Worm (Caenorhabditis elegans): ENCODE data around the gene rmd-1.

Gene rmd-1

ce11 chrIII:9779080-9779479, 20.2 kb downstream of the rmd-1 start:
- no peak for TF ChIP-seq hlh-1 (tag; optimal IDR thresholded peaks at IDR 0.05)
- TF ChIP-seq pha-4 (tag; optimal IDR thresholded peaks at IDR 0.05) = no peak
- no peak for TF ChIP-seq ceh-39 (tag; optimal IDR thresholded peaks at IDR 0.05)
- TF ChIP-seq lin-13 (tag; optimal IDR thresholded peaks at IDR 0.05) = no peak
- TF ChIP-seq blmp-1 (tag; optimal IDR thresholded peaks at IDR 0.05) = no peak
- no peak for TF ChIP-seq elt-1 (tag; optimal IDR thresholded peaks at IDR 0.05; ENCODE audit: borderline replicate concordance, insufficient read depth)
- TF ChIP-seq ces-1 (GFP tag; optimal IDR thresholded peaks at IDR 0.05) = no peak
- no peak for TF ChIP-seq sem-2 (GFP tag; optimal IDR thresholded peaks at IDR 0.05)
- TF ChIP-seq sptf-1 (tag; optimal IDR thresholded peaks at IDR 0.05) = no peak
- no peak for TF ChIP-seq ztf-11 (tag; optimal IDR thresholded peaks at IDR 0.05)
- no peak for TF ChIP-seq nhr-76 (tag; optimal IDR thresholded peaks at IDR 0.05)
- TF ChIP-seq M03D4.4 (tag; optimal IDR thresholded peaks at IDR 0.05) = no peak
- TF ChIP-seq unc-62 (GFP tag; optimal IDR thresholded peaks at IDR 0.05) = no peak
- no peak for TF ChIP-seq tbx-8 (GFP tag; optimal IDR thresholded peaks at IDR 0.05)
- TF ChIP-seq ceh-43 (GFP tag; optimal IDR thresholded peaks at IDR 0.05) = no peak
- no peak for TF ChIP-seq elt-3 (tag; optimal IDR thresholded peaks at IDR 0.05)
- TF ChIP-seq lsy-2 (tag; optimal IDR thresholded peaks at IDR 0.05) = no peak
- no peak for TF ChIP-seq nhr-237 (tag; optimal IDR thresholded peaks at IDR 0.05)
- TF ChIP-seq ceh-83 (GFP tag; optimal IDR thresholded peaks at IDR 0.05) = no peak
- no peak for TF ChIP-seq drap-1 (GFP tag; optimal IDR thresholded peaks at IDR 0.05)

DNA sequence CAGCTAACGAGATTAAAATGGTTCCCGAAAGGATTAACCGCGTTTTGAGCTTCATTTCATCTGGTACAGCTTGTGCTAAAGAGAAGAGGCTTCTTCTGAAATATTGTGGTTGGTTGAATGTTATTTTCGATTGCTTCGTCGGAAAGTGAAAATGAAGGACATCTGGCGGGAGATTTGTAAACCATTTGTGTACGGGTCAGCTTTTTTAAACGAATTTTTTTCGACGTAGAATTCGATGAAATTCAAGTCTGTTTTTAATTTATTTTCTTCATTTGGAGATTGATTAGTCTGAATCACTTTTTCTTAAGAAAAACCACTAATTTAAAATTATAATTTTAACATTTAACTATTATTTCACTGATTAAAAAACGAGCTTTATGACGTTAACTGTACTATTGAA, 21.4 kb downstream of the rmd-1 start, which contains the start of gene sqv-3:
TSS of gene sqv-3 (minus strand) at position 101 of the 400 bp plus-strand sequence.
- TF ChIP-seq elt-3 (tag; optimal IDR thresholded peaks at IDR 0.05) = no peak
- TF ChIP-seq drap-1 (GFP tag; optimal IDR thresholded peaks at IDR 0.05) = no peak
- TF ChIP-seq unc-120 (tag; optimal IDR thresholded peaks at IDR 0.05; ENCODE audit: poor library complexity, severe bottlenecking) = no peak
- TF ChIP-seq pha-4 (tag; optimal IDR thresholded peaks at IDR 0.05) = no peak
- TF ChIP-seq nhr-2 (tag; optimal IDR thresholded peaks at IDR 0.05) = no peak
- TF ChIP-seq snpc-4 (tag; optimal IDR thresholded peaks at IDR 0.05) = no peak
- no peak for TF ChIP-seq ces-1 (GFP tag; optimal IDR thresholded peaks at IDR 0.05)
- TF ChIP-seq nhr-12 (tag; optimal IDR thresholded peaks at IDR 0.05) = no peak
- no peak for TF ChIP-seq unc-62 (GFP tag; optimal IDR thresholded peaks at IDR 0.05)
- no peak for TF ChIP-seq tbx-8 (GFP tag; optimal IDR thresholded peaks at IDR 0.05)
- TF ChIP-seq ham-2 (GFP tag; optimal IDR thresholded peaks at IDR 0.05) = no peak
- TF ChIP-seq flh-1 (GFP tag; optimal IDR thresholded peaks at IDR 0.05) = no peak
- TF ChIP-seq nhr-28 (tag; optimal IDR thresholded peaks at IDR 0.05) = no peak

ce11 chrIII:9780665-9781304, 21.9 kb downstream of the rmd-1 start, which contains the start of gene vha-1:
vha-1 (plus strand) TSS chrIII:9781254.
- TF ChIP-seq drap-1 (GFP tag; optimal IDR thresholded peaks at IDR 0.05) = peak; percentile 17
- TF ChIP-seq lsy-2 (tag; optimal IDR thresholded peaks at IDR 0.05) = peak; percentile 91
- TF ChIP-seq hlh-1 (tag; optimal IDR thresholded peaks at IDR 0.05) = peak; percentile 32
- TF ChIP-seq mab-5 (tag; optimal IDR thresholded peaks at IDR 0.05) = no peak
- peak; percentile 86 for TF ChIP-seq ceh-39 (tag; optimal IDR thresholded peaks at IDR 0.05)
- TF ChIP-seq ces-1 (GFP tag; optimal IDR thresholded peaks at IDR 0.05) = peak; percentile 45
- TF ChIP-seq cnd-1 (tag; optimal IDR thresholded peaks at IDR 0.05) = no peak
- peak; percentile 34 for TF ChIP-seq M03D4.4 (tag; optimal IDR thresholded peaks at IDR 0.05)
- TF ChIP-seq pha-4 (tag; optimal IDR thresholded peaks at IDR 0.05) = peak; percentile 89
- TF ChIP-seq mep-1 (tag; optimal IDR thresholded peaks at IDR 0.05) = peak; percentile 94
- TF ChIP-seq nhr-237 (tag; optimal IDR thresholded peaks at IDR 0.05) = peak; percentile 81
- TF ChIP-seq elt-1 (tag; optimal IDR thresholded peaks at IDR 0.05; ENCODE audit: borderline replicate concordance, insufficient read depth) = no peak
- TF ChIP-seq unc-62 (GFP tag; optimal IDR thresholded peaks at IDR 0.05) = peak; percentile 60
- TF ChIP-seq unc-120 (tag; optimal IDR thresholded peaks at IDR 0.05; ENCODE audit: poor library complexity, severe bottlenecking) = peak; percentile 82
- peak; percentile 85 for TF ChIP-seq lin-13 (tag; optimal IDR thresholded peaks at IDR 0.05)
- no peak for TF ChIP-seq snpc-4 (tag; optimal IDR thresholded peaks at IDR 0.05)

DNA sequence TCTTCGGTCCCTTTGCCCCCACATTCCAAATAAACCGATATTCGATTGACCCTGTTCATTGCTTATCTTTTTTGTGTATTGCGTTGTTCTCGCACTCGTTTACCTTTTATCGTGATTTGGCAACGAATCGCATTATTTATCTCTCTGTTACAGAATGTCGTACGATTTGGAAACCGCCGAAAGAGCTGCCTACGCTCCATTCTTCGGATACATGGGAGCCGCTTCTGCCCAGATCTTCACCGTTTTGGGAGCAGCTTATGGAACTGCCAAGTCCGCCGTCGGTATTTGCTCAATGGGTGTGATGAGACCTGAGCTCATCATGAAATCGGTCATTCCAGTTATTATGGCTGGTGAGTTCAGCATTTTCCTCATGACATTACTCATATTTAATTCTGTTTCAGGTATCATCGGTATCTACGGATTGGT, 23.1 kb downstream of the rmd-1 start, which contains the start of gene vha-2:
TSS of gene vha-2 (plus strand) at position 154 of the 426 bp plus-strand sequence.
- TF ChIP-seq zip-8 (tag; optimal IDR thresholded peaks at IDR 0.05) = no peak
- TF ChIP-seq nhr-237 (tag; optimal IDR thresholded peaks at IDR 0.05) = no peak
- TF ChIP-seq lsy-2 (tag; optimal IDR thresholded peaks at IDR 0.05) = no peak
- no peak for TF ChIP-seq ceh-43 (GFP tag; optimal IDR thresholded peaks at IDR 0.05)
- TF ChIP-seq mls-2 (tag; optimal IDR thresholded peaks at IDR 0.05) = no peak
- no peak for TF ChIP-seq cnd-1 (tag; optimal IDR thresholded peaks at IDR 0.05)
- no peak for TF ChIP-seq sptf-1 (tag; optimal IDR thresholded peaks at IDR 0.05)
- no peak for TF ChIP-seq unc-39 (tag; optimal IDR thresholded peaks at IDR 0.05)
- no peak for TF ChIP-seq unc-62 (GFP tag; optimal IDR thresholded peaks at IDR 0.05)
- TF ChIP-seq pha-4 (tag; optimal IDR thresholded peaks at IDR 0.05) = no peak
- TF ChIP-seq ham-2 (GFP tag; optimal IDR thresholded peaks at IDR 0.05) = no peak
- no peak for TF ChIP-seq nhr-2 (tag; optimal IDR thresholded peaks at IDR 0.05)
- no peak for TF ChIP-seq ceh-39 (tag; optimal IDR thresholded peaks at IDR 0.05)
- no peak for TF ChIP-seq ztf-11 (tag; optimal IDR thresholded peaks at IDR 0.05)
- no peak for TF ChIP-seq flh-1 (GFP tag; optimal IDR thresholded peaks at IDR 0.05)
